Worm (Caenorhabditis elegans) whole organism, mixed stage, embryonic: Measurements from ENCODE around the gene twk-2.

Experiments used
- M03D4.4 ChIP-seq: sonication (generic microtip); optimal IDR thresholded peaks from 2 replicates; lab custom pipeline; 2017; ENCODE audit warnings: mild to moderate bottlenecking, missing genetic modification characterization, missing compliant biosample characterization
- blmp-1 ChIP-seq: fragments of 150-350 bp; optimal IDR thresholded peaks from 2 replicates; lab custom pipeline; 2014; ENCODE audit warnings: missing biosample characterization, missing genetic modification characterization
- ceh-83 ChIP-seq: fragments of 200-800 bp; sonication (Bioruptor generic); optimal IDR thresholded peaks from 2 replicates; lab custom pipeline; 2018; ENCODE audit warnings: mild to moderate bottlenecking, missing genetic modification characterization, missing compliant biosample characterization
- elt-3 ChIP-seq: fragments of 150-350 bp; optimal IDR thresholded peaks from 2 replicates; lab custom pipeline; 2014; ENCODE audit warnings: missing biosample characterization, missing genetic modification characterization
- flh-1 ChIP-seq: fragments of 200-800 bp; sonication (Bioruptor generic); optimal IDR thresholded peaks from 2 replicates; lab custom pipeline; 2018; ENCODE audit warnings: mild to moderate bottlenecking, missing genetic modification characterization, moderate library complexity, missing compliant biosample characterization
- ham-2 ChIP-seq: fragments of 200-800 bp; sonication (Bioruptor generic); optimal IDR thresholded peaks from 2 replicates; lab custom pipeline; 2018; ENCODE audit warnings: mild to moderate bottlenecking, missing genetic modification characterization, missing compliant biosample characterization
- hlh-1 ChIP-seq: fragments of 150-350 bp; optimal IDR thresholded peaks from 2 replicates; lab custom pipeline; 2014; ENCODE audit warnings: missing biosample characterization, missing genetic modification reagents, missing genetic modification characterization
- lin-13 ChIP-seq: fragments of 150-350 bp; optimal IDR thresholded peaks from 2 replicates; lab custom pipeline; 2014; ENCODE audit warnings: missing biosample characterization, missing genetic modification characterization
- lin-32 ChIP-seq: fragments of 200-800 bp; sonication (Bioruptor generic); optimal IDR thresholded peaks from 2 replicates; lab custom pipeline; 2018; ENCODE audit warnings: mild to moderate bottlenecking, missing genetic modification characterization, missing compliant biosample characterization
- lsy-2 ChIP-seq: fragments of 150-350 bp; optimal IDR thresholded peaks from 2 replicates; lab custom pipeline; 2014; ENCODE audit warnings: missing biosample characterization, missing genetic modification characterization
- mab-5 ChIP-seq: fragments of 150-350 bp; optimal IDR thresholded peaks from 2 replicates; lab custom pipeline; 2014; ENCODE audit warnings: missing biosample characterization, missing genetic modification characterization
- mls-2 ChIP-seq: sonication (generic microtip); optimal IDR thresholded peaks from 2 replicates; lab custom pipeline; 2016; ENCODE audit warnings: mild to moderate bottlenecking, missing genetic modification characterization, moderate library complexity, missing compliant biosample characterization
- nhr-12 ChIP-seq: fragments of 150-350 bp; optimal IDR thresholded peaks from 2 replicates; lab custom pipeline; 2014; ENCODE audit warnings: missing biosample characterization, missing genetic modification characterization
- nhr-237 ChIP-seq: fragments of 150-350 bp; optimal IDR thresholded peaks from 2 replicates; lab custom pipeline; 2014; ENCODE audit warnings: missing biosample characterization, missing genetic modification characterization
- pha-4 ChIP-seq: fragments of 150-350 bp; optimal IDR thresholded peaks from 2 replicates; lab custom pipeline; 2018; ENCODE audit warnings: missing biosample characterization, missing genetic modification reagents, missing genetic modification characterization
- snpc-4 ChIP-seq: fragments of 150-350 bp; optimal IDR thresholded peaks from 2 replicates; lab custom pipeline; 2014; ENCODE audit warnings: missing biosample characterization, missing genetic modification characterization
- sptf-1 ChIP-seq: sonication (generic microtip); optimal IDR thresholded peaks from 2 replicates; lab custom pipeline; 2017; ENCODE audit warnings: mild to moderate bottlenecking, missing genetic modification characterization, moderate library complexity, missing compliant biosample characterization
- tbx-8 ChIP-seq: fragments of 200-800 bp; sonication (Bioruptor generic); optimal IDR thresholded peaks from 2 replicates; lab custom pipeline; 2018; ENCODE audit warnings: mild to moderate bottlenecking, missing genetic modification characterization, moderate library complexity, missing compliant biosample characterization
- unc-39 ChIP-seq: fragments of 150-350 bp; optimal IDR thresholded peaks from 2 replicates; lab custom pipeline; 2014; ENCODE audit warnings: missing biosample characterization, missing genetic modification characterization
- zip-8 ChIP-seq: fragments of 150-350 bp; optimal IDR thresholded peaks from 2 replicates; lab custom pipeline; 2014; ENCODE audit warnings: missing biosample characterization, missing genetic modification characterization
- ztf-11 ChIP-seq: fragments of 150-350 bp; optimal IDR thresholded peaks from 2 replicates; lab custom pipeline; 2014; ENCODE audit warnings: missing biosample characterization, missing genetic modification characterization

Gene twk-2

DNA sequence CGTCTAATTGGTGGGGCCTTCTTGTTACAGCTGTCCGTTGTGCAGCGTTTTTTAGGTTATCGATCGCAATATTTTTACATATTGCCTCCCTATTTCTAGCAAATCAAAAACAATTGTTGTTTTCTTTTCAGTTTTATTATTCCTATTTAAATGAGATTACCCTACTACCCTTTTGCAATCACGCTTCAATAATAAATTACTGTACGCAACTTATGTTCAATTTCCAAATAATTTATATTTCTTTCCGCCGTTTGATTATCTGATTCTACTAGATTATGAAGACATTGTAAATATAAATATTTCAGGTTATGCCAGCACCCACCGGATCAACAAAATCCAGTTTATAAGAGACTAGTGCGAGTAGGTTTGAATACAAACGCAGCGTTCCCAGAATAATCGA, 47.6 kb downstream of the twk-2 start, which contains the start of gene ZK430.5:
ZK430.5 (plus strand) TSS at position 301 of the 400 bp plus-strand sequence.
- TF ChIP-seq ceh-83 (no peak), mab-5 (tag; lab: Kevin White, UChicago) (no peak), unc-39 (tag; lab: Kevin White, UChicago) (no peak), nhr-12 (tag; lab: Kevin White, UChicago) (no peak), M03D4.4 (tag; lab: Kevin White, UChicago) (no peak), lin-32 (no peak), lsy-2 (tag; lab: Kevin White, UChicago) (no peak), nhr-237 (tag; lab: Kevin White, UChicago) (no peak), lin-13 (no peak), blmp-1 (tag; lab: Kevin White, UChicago) (no peak), flh-1 (GFP tag; lab: Kevin White, UChicago) (no peak), sptf-1 (no peak), ztf-11 (tag; lab: Kevin White, UChicago) (no peak), tbx-8 (GFP tag; lab: Kevin White, UChicago) (no peak), snpc-4 (tag; lab: Kevin White, UChicago) (no peak), pha-4 (tag; lab: Kevin White, UChicago) (no peak)

DNA sequence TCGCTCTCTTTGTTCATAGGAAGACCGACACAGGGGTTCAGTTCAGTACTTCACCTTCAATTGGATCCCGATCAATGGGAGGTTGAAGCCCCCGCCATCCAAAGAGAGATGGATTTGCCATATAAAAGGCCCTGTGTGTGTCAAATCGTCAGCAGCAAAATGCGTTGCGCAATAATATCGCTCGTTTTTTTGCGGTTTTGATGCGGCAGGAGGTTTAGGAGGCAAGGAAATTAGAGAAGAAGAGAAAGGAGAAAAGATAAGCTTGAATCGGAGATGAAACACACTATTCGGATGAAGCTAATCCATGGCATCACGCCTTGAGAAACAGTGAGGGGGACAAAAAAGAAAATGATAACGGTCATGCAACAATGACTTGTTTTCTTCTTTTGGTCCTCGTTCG, 58.5 kb downstream of the twk-2 start:
- no peak for TF ChIP-seq ztf-11 (tag; lab: Kevin White, UChicago)
- TF ChIP-seq elt-3 (tag; lab: Kevin White, UChicago) = no peak
- peak; percentile 15 for TF ChIP-seq ham-2 (GFP tag; lab: Kevin White, UChicago)
- TF ChIP-seq pha-4 (tag; lab: Kevin White, UChicago) = no peak
- no peak for TF ChIP-seq hlh-1 (tag; lab: Kevin White, UChicago)
- peak; percentile 69 for TF ChIP-seq zip-8

DNA sequence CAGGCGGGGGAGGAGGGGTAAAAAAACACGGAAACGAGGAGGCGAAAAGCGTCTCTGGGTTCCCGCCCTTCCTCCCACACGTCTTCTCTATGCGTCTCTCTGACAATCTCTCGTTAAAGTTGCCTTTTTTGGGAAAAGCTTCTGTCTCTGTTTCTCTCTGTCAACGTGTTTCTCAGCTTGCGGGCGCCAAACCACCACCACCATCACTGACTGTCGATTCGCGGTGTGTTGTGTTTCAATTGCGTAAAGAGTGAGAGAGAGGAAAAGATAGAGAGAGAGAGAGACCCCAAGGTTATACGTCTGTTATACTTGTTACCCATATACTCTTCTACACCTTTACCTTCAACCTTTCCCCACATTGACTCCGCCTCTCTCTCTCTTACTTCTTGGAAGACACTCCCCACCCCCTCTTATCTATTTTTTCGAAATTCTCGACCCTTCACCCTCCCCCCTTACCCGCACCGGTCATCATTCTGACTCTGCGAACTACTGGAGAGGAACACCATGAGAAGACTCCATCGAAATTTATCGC, 60.4 kb downstream of the twk-2 start, which contains the start of gene mlt-7:
mlt-7 (plus strand) TSS at position 482 of the 532 bp plus-strand sequence.
- no peak for TF ChIP-seq mls-2 (tag; lab: Kevin White, UChicago)
